Fruit fly (Drosophila melanogaster): ENCODE data around the gene Pxn.

The Pxn gene

dm6 chr3L:2568274-2568673 is 61.6 kb downstream of the Pxn start (continued):
- TF ChIP-seq Met (GFP tag; optimal IDR thresholded peaks at IDR 0.05) (no peak), CG34406 (GFP tag; optimal IDR thresholded peaks at IDR 0.05) (no peak), Sox14 (GFP tag; optimal IDR thresholded peaks at IDR 0.05) (peak; percentile 72), CG8319 (GFP tag; optimal IDR thresholded peaks at IDR 0.05) (no peak), Sox102F (GFP tag; optimal IDR thresholded peaks at IDR 0.05) (no peak), pdm3 (GFP tag; optimal IDR thresholded peaks at IDR 0.05) (no peak), CG7368 (GFP tag; optimal IDR thresholded peaks at IDR 0.05) (no peak), CG3032 (tag; optimal IDR thresholded peaks at IDR 0.05) (no peak), Hr38 (GFP tag; optimal IDR thresholded peaks at IDR 0.05) (no peak), acj6 (GFP tag; optimal IDR thresholded peaks at IDR 0.05) (no peak), CG6163 (GFP tag; IDR thresholded peaks at IDR 0.05) (0 out of 3 replicates have a peak, but pooled peaks have one; percentile 10), net (GFP tag; optimal IDR thresholded peaks at IDR 0.05) (no peak), Ets96B (tag; optimal IDR thresholded peaks at IDR 0.05) (no peak), topi (GFP tag; optimal IDR thresholded peaks at IDR 0.05) (no peak), CG31627 (GFP tag; optimal IDR thresholded peaks at IDR 0.05) (no peak), CG6854 (GFP tag; optimal IDR thresholded peaks at IDR 0.05) (no peak), CG11902 (GFP tag; optimal IDR thresholded peaks at IDR 0.05) (no peak), CG9139 (GFP tag; optimal IDR thresholded peaks at IDR 0.05) (peak; percentile 9), CG32006 (GFP tag; optimal IDR thresholded peaks at IDR 0.05) (no peak), Eip75B (GFP tag; optimal IDR thresholded peaks at IDR 0.05) (no peak), Gug (GFP tag; IDR thresholded peaks at IDR 0.05) (no peak), salr (GFP tag; optimal IDR thresholded peaks at IDR 0.05) (no peak), Smox (GFP tag; optimal IDR thresholded peaks at IDR 0.05) (no peak), dsx (GFP tag; optimal IDR thresholded peaks at IDR 0.05; ENCODE audit: poor library complexity, severe bottlenecking) (peak; percentile 48), svp (GFP tag) (peak; percentile 47)

DNA sequence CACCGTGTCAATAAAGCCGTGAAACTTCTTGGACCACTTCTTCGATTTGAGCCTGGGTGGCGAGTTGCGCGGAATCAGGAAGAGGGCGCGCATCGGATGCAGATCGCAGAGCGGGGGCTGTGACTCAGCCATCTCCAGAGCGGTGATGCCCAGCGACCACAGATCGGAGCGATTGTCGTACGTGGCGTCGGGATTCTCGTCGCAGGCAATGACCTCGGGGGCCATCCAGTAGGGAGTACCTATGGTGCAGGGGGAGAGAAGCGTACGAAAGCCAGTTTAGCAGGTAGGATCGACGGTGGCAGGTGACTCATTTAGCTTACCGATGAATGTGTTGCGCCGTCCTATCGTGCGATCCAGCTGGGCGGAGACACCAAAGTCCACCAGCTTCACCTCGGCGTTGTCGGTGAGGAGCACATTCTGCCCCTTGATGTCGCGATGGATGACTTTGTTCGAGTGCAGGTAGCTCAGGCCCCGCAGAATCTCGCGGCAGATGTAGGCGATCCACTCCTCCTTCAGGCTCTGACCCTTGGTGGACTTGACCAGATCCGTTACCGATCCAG is 62.7 kb downstream of the Pxn start:
- TF ChIP-seq CG16779 (tag; optimal IDR thresholded peaks at IDR 0.05) (no peak), svp (GFP tag) (peak; percentile 83), ss (GFP tag; optimal IDR thresholded peaks at IDR 0.05) (peak; percentile 28 to 46), Eip78C (GFP tag) (peak; percentile 10), CG9139 (GFP tag; optimal IDR thresholded peaks at IDR 0.05) (peak; percentile 24), CG7368 (GFP tag; optimal IDR thresholded peaks at IDR 0.05) (no peak), CG10669 (GFP tag; optimal IDR thresholded peaks at IDR 0.05) (no peak), CG6808 (GFP tag; optimal IDR thresholded peaks at IDR 0.05) (peak; percentile 67)

- TF ChIP-seq OdsH (GFP tag; optimal IDR thresholded peaks at IDR 0.05) = no peak
- no peak for TF ChIP-seq CG16779 (tag; optimal IDR thresholded peaks at IDR 0.05)
- no peak for TF ChIP-seq CG34406 (GFP tag; optimal IDR thresholded peaks at IDR 0.05)
- TF ChIP-seq CG6276 (GFP tag; optimal IDR thresholded peaks at IDR 0.05) = no peak
- TF ChIP-seq svp (GFP tag) = peak; percentile 96
- 0 out of 3 replicates have a peak, but pooled peaks have one; percentile 21 for TF ChIP-seq CG6163 (GFP tag; IDR thresholded peaks at IDR 0.05)
- TF ChIP-seq topi (GFP tag; optimal IDR thresholded peaks at IDR 0.05) = no peak
- TF ChIP-seq Ets21C (GFP tag; optimal IDR thresholded peaks at IDR 0.05) = no peak
- TF ChIP-seq fd59A (GFP tag; optimal IDR thresholded peaks at IDR 0.05) = no peak
- no peak for TF ChIP-seq Eip78C (GFP tag)
Measured at dm6 chr3L:2566029-2566428, 63.8 kb downstream of the Pxn start.

dm6 chr3L:2555670-2556069 is 74.2 kb downstream of the Pxn start:
- TF ChIP-seq CG31627 (GFP tag; optimal IDR thresholded peaks at IDR 0.05) (no peak), net (GFP tag; optimal IDR thresholded peaks at IDR 0.05) (no peak), CG10669 (GFP tag; optimal IDR thresholded peaks at IDR 0.05) (no peak), eg (GFP tag; IDR thresholded peaks at IDR 0.05) (no peak), CG6276 (GFP tag; optimal IDR thresholded peaks at IDR 0.05) (no peak), CG16779 (tag; optimal IDR thresholded peaks at IDR 0.05) (no peak), dsx (GFP tag; optimal IDR thresholded peaks at IDR 0.05; ENCODE audit: poor library complexity, severe bottlenecking) (no peak), svp (GFP tag) (no peak), Sox14 (GFP tag; optimal IDR thresholded peaks at IDR 0.05) (no peak), CG3919 (GFP tag; optimal IDR thresholded peaks at IDR 0.05) (no peak), acj6 (GFP tag; optimal IDR thresholded peaks at IDR 0.05) (no peak), CG6792 (GFP tag; optimal IDR thresholded peaks at IDR 0.05) (no peak), Eip75B (GFP tag; optimal IDR thresholded peaks at IDR 0.05) (no peak), cyc (GFP tag; optimal IDR thresholded peaks at IDR 0.05) (no peak), dac (GFP tag; optimal IDR thresholded peaks at IDR 0.05) (no peak), CG4318 (GFP tag; optimal IDR thresholded peaks at IDR 0.05) (no peak), CG3032 (tag; optimal IDR thresholded peaks at IDR 0.05) (no peak), CG1621 (tag; optimal IDR thresholded peaks at IDR 0.05) (no peak), CG7368 (GFP tag; optimal IDR thresholded peaks at IDR 0.05) (no peak)
